Worm (Caenorhabditis elegans) whole organism, midembryonic: ENCODE data around the gene trp-2.

ENCODE experiments used
- T22C8.4 ChIP-seq: fragments of 200-800 bp; sonication (Bioruptor generic); IDR thresholded peaks from 2 replicates; pipeline ENCODE4 v1.3.6; 2022; ENCODE audit warnings: missing genetic modification characterization, missing compliant biosample characterization
- cog-1 ChIP-seq: sonication (generic microtip); optimal IDR thresholded peaks from 2 replicates; lab custom pipeline; 2016; ENCODE audit warnings: missing genetic modification characterization, missing compliant biosample characterization
- flt-1 ChIP-seq: fragments of 200-800 bp; sonication (Bioruptor generic); IDR thresholded peaks from 2 replicates; pipeline ENCODE4 v1.3.6; 2022; ENCODE audit warnings: missing genetic modification characterization, missing compliant biosample characterization
- ztf-29 ChIP-seq: fragments of 200-800 bp; sonication (Bioruptor generic); IDR thresholded peaks from 2 replicates; pipeline ENCODE4 v1.3.6; 2022; ENCODE audit warnings: missing genetic modification reagents, missing genetic modification characterization, missing compliant biosample characterization

DNA sequence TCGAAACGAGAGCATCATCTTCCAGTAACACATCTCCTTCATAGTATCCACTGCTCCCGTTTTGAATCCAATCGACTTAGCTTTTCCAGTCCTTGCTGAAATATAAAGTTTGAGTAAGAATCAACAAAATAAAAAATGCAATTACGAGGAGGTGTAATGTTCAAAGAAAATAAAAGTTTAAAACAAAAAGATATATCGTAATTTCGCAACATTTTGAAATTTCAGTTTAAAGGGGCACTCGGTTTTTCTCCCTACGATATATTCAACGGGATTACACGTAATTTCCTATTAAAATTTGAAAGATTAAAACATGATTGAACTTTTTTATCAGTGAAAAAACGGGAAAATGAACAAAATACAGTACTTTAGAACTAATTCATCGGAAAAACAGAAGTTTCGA is 24.4 kb downstream of the trp-2 start, which contains the start of gene Y34F4.3:
- TF ChIP-seq ztf-29 (GFP tag; lab: Robert Waterston, UW) (no peak), T22C8.4 (GFP tag; lab: Robert Waterston, UW) (no peak), cog-1 (tag; lab: Kevin White, UChicago) (no peak), flt-1 (GFP tag; lab: Robert Waterston, UW) (no peak)
